Worm (Caenorhabditis elegans): Measurements from ENCODE around the gene R08C7.4.
A peak's percentile ranks its signal among the peaks of the same experiment; 100 is the strongest.

Gene R08C7.4

ce11 chrIV:4445711-4446290 lies 11.0 kb downstream of the R08C7.4 start, which contains the start of the genes wapl-1 and htz-1:
Gene wapl-1, minus strand, starts transcription at chrIV:4445740.
Gene htz-1, plus strand, starts transcription at chrIV:4446216.
- TF ChIP-seq ztf-23 (GFP tag; IDR thresholded peaks at IDR 0.05) (0 out of 2 replicates have a peak, but pooled peaks have one; percentile 54), flt-1 (GFP tag; IDR thresholded peaks at IDR 0.05) (peak; percentile 80), tab-1 (GFP tag; IDR thresholded peaks at IDR 0.05) (no peak), klf-2 (GFP tag; conservative IDR thresholded peaks at IDR 0.05) (no peak), med-1 (GFP tag; optimal IDR thresholded peaks at IDR 0.05; ENCODE audit: insufficient read depth) (no peak), ref-1 (GFP tag; conservative IDR thresholded peaks at IDR 0.05) (no peak), T22C8.4 (GFP tag; IDR thresholded peaks at IDR 0.05) (no peak), cog-1 (tag; optimal IDR thresholded peaks at IDR 0.05) (peak; percentile 32), ztf-29 (GFP tag; IDR thresholded peaks at IDR 0.05) (no peak)

- TF ChIP-seq flt-1 (GFP tag; IDR thresholded peaks at IDR 0.05): no peak
- peak; percentile 82 for TF ChIP-seq T22C8.4 (GFP tag; IDR thresholded peaks at IDR 0.05)
Measured at ce11 chrIV:4446884-4447283, 12.1 kb downstream of the R08C7.4 start.

ce11 chrIV:4447284-4447366 lies 12.3 kb downstream of the R08C7.4 start, which contains the start of gene chat-1:
Gene chat-1, plus strand, starts transcription at chrIV:4447331.
- TF ChIP-seq cog-1 (tag; optimal IDR thresholded peaks at IDR 0.05) (no peak), ztf-29 (GFP tag; IDR thresholded peaks at IDR 0.05) (no peak), T22C8.4 (GFP tag; IDR thresholded peaks at IDR 0.05) (0 out of 2 replicates have a peak, but pooled peaks have one; percentile 1), tab-1 (GFP tag; IDR thresholded peaks at IDR 0.05) (no peak)

ce11 chrIV:4447367-4447766 lies 12.5 kb downstream of the R08C7.4 start:
- TF ChIP-seq med-1 (GFP tag; optimal IDR thresholded peaks at IDR 0.05; ENCODE audit: insufficient read depth) (no peak), T22C8.4 (GFP tag; IDR thresholded peaks at IDR 0.05) (no peak), ztf-23 (GFP tag; IDR thresholded peaks at IDR 0.05) (no peak), flt-1 (GFP tag; IDR thresholded peaks at IDR 0.05) (no peak), ztf-29 (GFP tag; IDR thresholded peaks at IDR 0.05) (no peak)

- TF ChIP-seq ztf-29 (GFP tag; IDR thresholded peaks at IDR 0.05) (no peak), ref-1 (GFP tag; conservative IDR thresholded peaks at IDR 0.05) (no peak), T22C8.4 (GFP tag; IDR thresholded peaks at IDR 0.05) (no peak), klf-2 (GFP tag; conservative IDR thresholded peaks at IDR 0.05) (no peak), cog-1 (tag; optimal IDR thresholded peaks at IDR 0.05) (no peak), tab-1 (GFP tag; IDR thresholded peaks at IDR 0.05) (no peak), ztf-23 (GFP tag; IDR thresholded peaks at IDR 0.05) (no peak), flt-1 (GFP tag; IDR thresholded peaks at IDR 0.05) (no peak), med-1 (GFP tag; optimal IDR thresholded peaks at IDR 0.05; ENCODE audit: insufficient read depth) (no peak)
Measured at ce11 chrIV:4448343-4448742, 13.5 kb downstream of the R08C7.4 start.

ce11 chrIV:4449439-4449838 lies 14.6 kb downstream of the R08C7.4 start, which contains the start of gene R08C7.12:
Gene R08C7.12, plus strand, starts transcription at chrIV:4449739.
- TF ChIP-seq klf-2 (GFP tag; conservative IDR thresholded peaks at IDR 0.05): no peak
- TF ChIP-seq cog-1 (tag; optimal IDR thresholded peaks at IDR 0.05): no peak

- TF ChIP-seq ref-1 (GFP tag; conservative IDR thresholded peaks at IDR 0.05): no peak
- TF ChIP-seq klf-2 (GFP tag; conservative IDR thresholded peaks at IDR 0.05): no peak
- no peak for TF ChIP-seq cog-1 (tag; optimal IDR thresholded peaks at IDR 0.05)
- TF ChIP-seq ztf-29 (GFP tag; IDR thresholded peaks at IDR 0.05): no peak
- no peak for TF ChIP-seq T22C8.4 (GFP tag; IDR thresholded peaks at IDR 0.05)
- TF ChIP-seq flt-1 (GFP tag; IDR thresholded peaks at IDR 0.05): no peak
- TF ChIP-seq tab-1 (GFP tag; IDR thresholded peaks at IDR 0.05): no peak
- no peak for TF ChIP-seq med-1 (GFP tag; optimal IDR thresholded peaks at IDR 0.05; ENCODE audit: insufficient read depth)
- TF ChIP-seq ztf-23 (GFP tag; IDR thresholded peaks at IDR 0.05): no peak
Measured at ce11 chrIV:4449843-4450242, 15.0 kb downstream of the R08C7.4 start.

- no peak for TF ChIP-seq tab-1 (GFP tag; IDR thresholded peaks at IDR 0.05)
- no peak for TF ChIP-seq klf-2 (GFP tag; conservative IDR thresholded peaks at IDR 0.05)
- TF ChIP-seq cog-1 (tag; optimal IDR thresholded peaks at IDR 0.05): no peak
- no peak for TF ChIP-seq ztf-29 (GFP tag; IDR thresholded peaks at IDR 0.05)
- TF ChIP-seq ztf-23 (GFP tag; IDR thresholded peaks at IDR 0.05): no peak
- no peak for TF ChIP-seq ref-1 (GFP tag; conservative IDR thresholded peaks at IDR 0.05)
- no peak for TF ChIP-seq T22C8.4 (GFP tag; IDR thresholded peaks at IDR 0.05)
- TF ChIP-seq flt-1 (GFP tag; IDR thresholded peaks at IDR 0.05): no peak
- no peak for TF ChIP-seq med-1 (GFP tag; optimal IDR thresholded peaks at IDR 0.05; ENCODE audit: insufficient read depth)
Measured at ce11 chrIV:4451576-4451975, 16.7 kb downstream of the R08C7.4 start, which contains the start of gene R08C7.1. Gene R08C7.1, plus strand, starts transcription at chrIV:4451876.

- TF ChIP-seq ref-1 (GFP tag; conservative IDR thresholded peaks at IDR 0.05) (no peak), flt-1 (GFP tag; IDR thresholded peaks at IDR 0.05) (0 out of 2 replicates have a peak, but pooled peaks have one; percentile 13), T22C8.4 (GFP tag; IDR thresholded peaks at IDR 0.05) (no peak), klf-2 (GFP tag; conservative IDR thresholded peaks at IDR 0.05) (0 out of 2 replicates have a peak, but pooled peaks have one; percentile 42), cog-1 (tag; optimal IDR thresholded peaks at IDR 0.05) (peak; percentile 19), ztf-29 (GFP tag; IDR thresholded peaks at IDR 0.05) (no peak), med-1 (GFP tag; optimal IDR thresholded peaks at IDR 0.05; ENCODE audit: insufficient read depth) (no peak), tab-1 (GFP tag; IDR thresholded peaks at IDR 0.05) (no peak), ztf-23 (GFP tag; IDR thresholded peaks at IDR 0.05) (no peak)
Measured at ce11 chrIV:4454330-4455173, 19.7 kb downstream of the R08C7.4 start, which contains the start of gene R08C7.11. Gene R08C7.11, minus strand, starts transcription at chrIV:4454937.

ce11 chrIV:4456658-4457057 lies 21.8 kb downstream of the R08C7.4 start:
- no peak for TF ChIP-seq cog-1 (tag; optimal IDR thresholded peaks at IDR 0.05)
- no peak for TF ChIP-seq ref-1 (GFP tag; conservative IDR thresholded peaks at IDR 0.05)
- no peak for TF ChIP-seq tab-1 (GFP tag; IDR thresholded peaks at IDR 0.05)
- no peak for TF ChIP-seq med-1 (GFP tag; optimal IDR thresholded peaks at IDR 0.05; ENCODE audit: insufficient read depth)
- TF ChIP-seq ztf-23 (GFP tag; IDR thresholded peaks at IDR 0.05): no peak
- TF ChIP-seq T22C8.4 (GFP tag; IDR thresholded peaks at IDR 0.05): no peak
- TF ChIP-seq klf-2 (GFP tag; conservative IDR thresholded peaks at IDR 0.05): no peak
- no peak for TF ChIP-seq ztf-29 (GFP tag; IDR thresholded peaks at IDR 0.05)
- TF ChIP-seq flt-1 (GFP tag; IDR thresholded peaks at IDR 0.05): no peak
